Fruit fly (Drosophila melanogaster) whole organism, adult: ENCODE data around the gene CG14961.

ENCODE experiments used
- CG11617 ChIP-seq: fragments of 200-800 bp; sonication (Bioruptor generic); optimal IDR thresholded peaks from 2 replicates; lab custom pipeline; 2017; ENCODE audit warnings: mild to moderate bottlenecking, missing biosample characterization, missing genetic modification reagents, missing genetic modification characterization
- CG12768 ChIP-seq: fragments of 200-800 bp; sonication (Bioruptor generic); optimal IDR thresholded peaks from 2 replicates; lab custom pipeline; 2017; ENCODE audit warnings: missing biosample characterization, missing genetic modification characterization, mild to moderate bottlenecking, moderate library complexity, missing genetic modification reagents
- CG14711 ChIP-seq: fragments of 200-800 bp; sonication (Bioruptor generic); optimal IDR thresholded peaks from 2 replicates; lab custom pipeline; 2018; ENCODE audit warnings: missing biosample characterization, mild to moderate bottlenecking, missing genetic modification characterization, moderate library complexity
- CG1620 ChIP-seq: fragments of 200-800 bp; sonication (Bioruptor generic); optimal IDR thresholded peaks from 2 replicates; lab custom pipeline; 2016; ENCODE audit warnings: missing biosample characterization, missing genetic modification characterization
- CG33017 ChIP-seq: fragments of 200-800 bp; sonication (Bioruptor generic); optimal IDR thresholded peaks from 2 replicates; lab custom pipeline; 2018; ENCODE audit warnings: missing biosample characterization, mild to moderate bottlenecking, missing genetic modification characterization, moderate library complexity
- CG5204 ChIP-seq: fragments of 200-800 bp; sonication (Bioruptor generic); optimal IDR thresholded peaks from 2 replicates; lab custom pipeline; 2016; ENCODE audit warnings: missing biosample characterization, missing genetic modification characterization
- CG7045 ChIP-seq: fragments of 200-800 bp; sonication (Bioruptor generic); optimal IDR thresholded peaks from 2 replicates; lab custom pipeline; 2017; ENCODE audit warnings: missing biosample characterization, mild to moderate bottlenecking, missing genetic modification characterization
- CG7101 ChIP-seq: fragments of 200-800 bp; sonication (Bioruptor generic); optimal IDR thresholded peaks from 2 replicates; lab custom pipeline; 2018; ENCODE audit warnings: missing biosample characterization, mild to moderate bottlenecking, missing genetic modification characterization, moderate library complexity
- Clk ChIP-seq: fragments of 200-800 bp; sonication (Bioruptor generic); optimal IDR thresholded peaks from 2 replicates; lab custom pipeline; 2017; ENCODE audit warnings: missing biosample characterization, missing genetic modification characterization
- Crg-1 ChIP-seq: fragments of 200-800 bp; sonication (Bioruptor generic); optimal IDR thresholded peaks from 2 replicates; lab custom pipeline; 2016; ENCODE audit warnings: missing biosample characterization, missing genetic modification characterization
- Hr96 ChIP-seq: fragments of 200-800 bp; sonication (Bioruptor generic); optimal IDR thresholded peaks from 2 replicates; lab custom pipeline; 2016; ENCODE audit warnings: missing biosample characterization, missing genetic modification characterization
- Mnt ChIP-seq: fragments of 200-800 bp; sonication (Bioruptor generic); optimal IDR thresholded peaks from 2 replicates; lab custom pipeline; 2016; ENCODE audit warnings: missing biosample characterization, mild to moderate bottlenecking, missing genetic modification characterization
- bab1 ChIP-seq: fragments of 200-800 bp; sonication (Bioruptor generic); optimal IDR thresholded peaks from 3 replicates; lab custom pipeline; 2019; ENCODE audit warnings: missing biosample characterization, mild to moderate bottlenecking, missing genetic modification characterization, moderate library complexity
- cic ChIP-seq: fragments of 200-800 bp; sonication (Bioruptor generic); optimal IDR thresholded peaks from 2 replicates; lab custom pipeline; 2017; ENCODE audit warnings: missing biosample characterization, mild to moderate bottlenecking, missing genetic modification characterization, moderate library complexity
- cnc ChIP-seq, 2 experiments: fragments of >200 bp; optimal IDR thresholded peaks; 2 replicates each; lab custom pipeline; 2017
- kay ChIP-seq: fragments of 200-800 bp; sonication (Bioruptor generic); peaks from one replicate; lab custom pipeline; 2016; ENCODE audit warnings: missing biosample characterization, missing genetic modification characterization, borderline replicate concordance
- ovo ChIP-seq: fragments of 200-800 bp; sonication (Bioruptor generic); optimal IDR thresholded peaks from 2 replicates; lab custom pipeline; 2016; ENCODE audit warnings: missing biosample characterization, missing genetic modification characterization
- pad ChIP-seq: fragments of 200-800 bp; sonication (Bioruptor generic); optimal IDR thresholded peaks from 3 replicates; lab custom pipeline; 2017; ENCODE audit warnings: missing biosample characterization, missing genetic modification characterization, mild to moderate bottlenecking, moderate library complexity, missing genetic modification reagents
- tj ChIP-seq: fragments of 200-800 bp; sonication (Bioruptor generic); optimal IDR thresholded peaks from 3 replicates; lab custom pipeline; 2017; ENCODE audit warnings: missing biosample characterization, mild to moderate bottlenecking, missing genetic modification characterization, moderate library complexity
- toe ChIP-seq: fragments of 200-800 bp; sonication (Bioruptor generic); optimal IDR thresholded peaks from 2 replicates; lab custom pipeline; 2016; ENCODE audit warnings: missing biosample characterization, missing genetic modification characterization

Gene CG14961

DNA sequence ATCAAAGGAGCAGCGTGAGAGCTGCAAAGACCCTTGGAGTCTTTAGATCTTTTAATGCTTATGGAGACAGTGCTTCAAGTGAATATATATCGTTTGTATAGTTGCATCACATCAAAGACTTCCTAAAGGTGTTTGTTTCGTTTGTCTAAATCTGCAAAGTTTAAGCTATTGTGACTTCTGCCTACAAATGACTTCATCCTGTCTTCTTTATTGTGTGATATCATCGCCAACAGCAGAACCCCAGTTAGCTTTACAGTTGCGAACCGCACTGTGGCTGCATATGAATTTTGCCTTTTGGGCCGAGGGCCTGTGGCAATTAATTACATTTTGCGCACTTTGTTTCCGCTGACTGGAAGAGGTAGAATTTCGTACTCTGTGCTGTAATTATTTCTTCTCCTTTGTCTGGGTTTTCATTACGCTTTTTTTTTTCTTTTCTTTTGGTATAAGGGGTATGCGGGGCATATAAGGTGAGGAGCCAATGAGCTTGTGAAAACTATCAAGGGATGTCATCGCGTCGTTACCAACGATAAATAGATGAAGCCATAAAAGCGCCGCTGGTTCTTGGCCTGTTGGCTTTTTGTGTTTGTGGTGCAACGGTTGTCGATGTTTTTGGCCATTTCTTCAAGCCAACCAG lies 12.6 kb downstream of the CG14961 start:
- TF ChIP-seq kay (GFP tag; lab: Kevin White, UChicago), result no peak
- peak; percentile 66 for TF ChIP-seq tj

dm6 chr3L:3343260-3343659 lies 13.4 kb downstream of the CG14961 start:
- TF ChIP-seq Mnt (GFP tag; lab: Kevin White, UChicago) (no peak), kay (GFP tag; lab: Kevin White, UChicago) (peak; percentile 48), cic (GFP tag; lab: Kevin White, UChicago) (no peak), pad (GFP tag; lab: Kevin White, UChicago) (no peak), CG11617 (GFP tag; lab: Kevin White, UChicago) (no peak), Hr96 (GFP tag; lab: Kevin White, UChicago) (no peak)

dm6 chr3L:3344528-3344927 lies 14.7 kb downstream of the CG14961 start:
- TF ChIP-seq tj (peak; percentile 80), Mnt (GFP tag; lab: Kevin White, UChicago) (no peak)

DNA sequence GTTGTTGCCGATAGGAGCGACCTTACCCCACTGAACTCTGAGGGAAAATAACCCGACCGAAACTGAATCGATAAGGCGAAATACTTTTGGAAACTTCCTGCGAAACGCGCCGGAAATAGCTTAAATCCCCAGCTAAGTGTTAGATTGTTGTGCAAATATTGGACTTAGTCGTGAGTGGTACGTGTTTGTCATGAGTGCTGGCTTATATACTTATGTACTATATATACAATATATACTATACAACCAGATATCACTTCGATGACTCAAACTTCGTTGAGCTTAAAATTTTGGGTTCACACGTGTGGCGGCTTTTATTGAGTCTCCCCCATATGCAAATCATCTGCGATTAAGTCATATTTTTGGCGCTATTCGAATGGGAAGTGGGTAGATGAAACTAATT lies 16.4 kb downstream of the CG14961 start:
- TF ChIP-seq CG7045 (GFP tag; lab: Kevin White, UChicago) (no peak), toe (GFP tag; lab: Kevin White, UChicago) (no peak), CG33017 (tag; lab: Kevin White, UChicago) (no peak), Crg-1 (GFP tag; lab: Kevin White, UChicago) (no peak), Mnt (GFP tag; lab: Kevin White, UChicago) (no peak), CG7101 (tag; lab: Kevin White, UChicago) (no peak)

- TF ChIP-seq CG7101 (tag; lab: Kevin White, UChicago) (no peak), ovo (GFP tag; lab: Kevin White, UChicago) (no peak), Clk (no peak), toe (GFP tag; lab: Kevin White, UChicago) (no peak), pad (GFP tag; lab: Kevin White, UChicago) (no peak), CG1620 (no peak), CG11617 (GFP tag; lab: Kevin White, UChicago) (peak; percentile 13), CG14711 (tag; lab: Kevin White, UChicago) (no peak), Hr96 (GFP tag; lab: Kevin White, UChicago) (no peak), cic (GFP tag; lab: Kevin White, UChicago) (peak; percentile 54), CG12768 (GFP tag; lab: Kevin White, UChicago) (peak; percentile 13), cnc (optimal IDR thresholded peaks at IDR 0.05; lab: Kevin White, UChicago) (no peak), CG33017 (tag; lab: Kevin White, UChicago) (peak; percentile 24), CG7045 (GFP tag; lab: Kevin White, UChicago) (peak; percentile 1), bab1 (GFP tag; lab: Kevin White, UChicago) (no peak), Mnt (GFP tag; lab: Kevin White, UChicago) (no peak), tj (no peak), CG5204 (GFP tag; lab: Kevin White, UChicago) (no peak), kay (GFP tag; lab: Kevin White, UChicago) (no peak), Crg-1 (GFP tag; lab: Kevin White, UChicago) (no peak)
Observed at dm6 chr3L:3348956-3349824, 19.3 kb downstream of the CG14961 start.

dm6 chr3L:3349825-3350123 lies 19.9 kb downstream of the CG14961 start:
- no peak for TF ChIP-seq Clk
- no peak for TF ChIP-seq CG7101 (tag; lab: Kevin White, UChicago)
- no peak for TF ChIP-seq bab1 (GFP tag; lab: Kevin White, UChicago)
- no peak for TF ChIP-seq CG14711 (tag; lab: Kevin White, UChicago)
- no peak for TF ChIP-seq Mnt (GFP tag; lab: Kevin White, UChicago)
- TF ChIP-seq cnc (optimal IDR thresholded peaks at IDR 0.05; lab: Kevin White, UChicago), result no peak
- no peak for TF ChIP-seq CG12768 (GFP tag; lab: Kevin White, UChicago)
- TF ChIP-seq CG11617 (GFP tag; lab: Kevin White, UChicago), result no peak
- no peak for TF ChIP-seq kay (GFP tag; lab: Kevin White, UChicago)
